Fruit fly (Drosophila melanogaster) whole organism, adult: ENCODE measurements around the gene CG4982.

Experiments used
- CG14711 ChIP-seq: fragments of 200-800 bp; sonication (Bioruptor generic); optimal IDR thresholded peaks from 2 replicates; lab custom pipeline; 2018; ENCODE audit warnings: missing biosample characterization, mild to moderate bottlenecking, missing genetic modification characterization, moderate library complexity
- Crg-1 ChIP-seq: fragments of 200-800 bp; sonication (Bioruptor generic); optimal IDR thresholded peaks from 2 replicates; lab custom pipeline; 2016; ENCODE audit warnings: missing biosample characterization, missing genetic modification characterization

DNA sequence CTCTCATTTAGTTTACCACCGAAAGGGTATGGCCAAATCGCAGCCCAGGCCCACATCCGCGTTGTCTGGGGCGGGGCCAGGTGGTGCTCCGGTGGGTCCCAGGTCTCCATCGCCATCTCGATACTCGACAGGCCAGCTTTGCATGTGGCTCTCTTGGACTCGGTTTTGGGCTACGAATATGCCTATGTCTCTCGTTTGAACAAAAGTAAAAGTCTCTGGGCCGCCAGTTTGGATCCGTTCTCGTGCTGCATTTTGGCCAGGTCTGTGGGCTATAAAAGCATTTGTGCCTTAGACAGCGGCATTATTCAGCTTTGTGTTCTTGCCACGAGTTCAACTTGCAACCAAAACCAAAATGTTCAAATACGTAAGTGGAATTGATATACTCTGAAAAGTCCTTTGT, 24.1 kb upstream of the CG4982 start, which contains the start of gene CG13065:
- TF ChIP-seq Crg-1 (GFP tag; lab: Kevin White, UChicago) = no peak
- no peak for TF ChIP-seq CG14711 (tag; lab: Kevin White, UChicago)
